Worm (Caenorhabditis elegans) whole organism, L4/young adult: Measurements from ENCODE around the gene stc-1.

ENCODE experiments used
- W03F9.2 ChIP-seq: fragments of 150-350 bp; optimal IDR thresholded peaks from 2 replicates; lab custom pipeline; 2014; ENCODE audit warnings: missing biosample characterization, missing genetic modification characterization
- dao-5 ChIP-seq: sonication (generic microtip); optimal IDR thresholded peaks from 2 replicates; lab custom pipeline; 2016; ENCODE audit warnings: missing genotype, missing genetic modification characterization, moderate library complexity, missing compliant biosample characterization
- him-1 ChIP-seq: sonication (generic microtip); optimal IDR thresholded peaks from 2 replicates; lab custom pipeline; 2016; ENCODE audit warnings: missing genotype, missing genetic modification reagents, missing genetic modification characterization, missing compliant biosample characterization

stc-1 gene

ce11 chrII:8566039-8566438 lies at the start of gene stc-1:
TSS of gene stc-1 (minus strand) at chrII:8566139.
- no peak for TF ChIP-seq him-1 (tag; lab: Kevin White, UChicago)
- TF ChIP-seq dao-5, result no peak

- TF ChIP-seq W03F9.2 (tag; lab: Kevin White, UChicago), result no peak
- TF ChIP-seq dao-5, result no peak
- no peak for TF ChIP-seq him-1 (tag; lab: Kevin White, UChicago)
These were observed 46.5 kb upstream of the stc-1 start, which contains the start of gene T22C8.1 for ce11 chrII:8612470-8612869. TSS of gene T22C8.1 (plus strand) at chrII:8612770.

ce11 chrII:8611330-8611729 lies 45.4 kb upstream of the stc-1 start:
- TF ChIP-seq dao-5 (no peak), W03F9.2 (tag; lab: Kevin White, UChicago) (no peak), him-1 (tag; lab: Kevin White, UChicago) (no peak)

- TF ChIP-seq him-1 (tag; lab: Kevin White, UChicago), result no peak
- no peak for TF ChIP-seq W03F9.2 (tag; lab: Kevin White, UChicago)
- no peak for TF ChIP-seq dao-5
These were observed 44.6 kb upstream of the stc-1 start for ce11 chrII:8610585-8610984.

- TF ChIP-seq W03F9.2 (tag; lab: Kevin White, UChicago) (no peak), him-1 (tag; lab: Kevin White, UChicago) (no peak), dao-5 (no peak)
These were observed 44.1 kb upstream of the stc-1 start, which contains the start of gene F28C6.9 for ce11 chrII:8610085-8610484. TSS of gene F28C6.9 (minus strand) at chrII:8610185.

- TF ChIP-seq him-1 (tag; lab: Kevin White, UChicago) (no peak), dao-5 (no peak), W03F9.2 (tag; lab: Kevin White, UChicago) (no peak)
These were observed 41.7 kb upstream of the stc-1 start, which contains the start of gene F28C6.10 for ce11 chrII:8607662-8608061. TSS of gene F28C6.10 (plus strand) at chrII:8607962.

ce11 chrII:8606549-8606948 lies 40.6 kb upstream of the stc-1 start, which contains the start of gene F28C6.8:
TSS of gene F28C6.8 (plus strand) at chrII:8606849.
- no peak for TF ChIP-seq him-1 (tag; lab: Kevin White, UChicago)
- no peak for TF ChIP-seq W03F9.2 (tag; lab: Kevin White, UChicago)
- TF ChIP-seq dao-5, result no peak

- no peak for TF ChIP-seq him-1 (tag; lab: Kevin White, UChicago)
- peak; percentile 53 for TF ChIP-seq dao-5
- peak; percentile 37 for TF ChIP-seq W03F9.2 (tag; lab: Kevin White, UChicago)
These were observed 37.8 kb upstream of the stc-1 start, which contains the start of gene suf-1 for ce11 chrII:8603567-8604359. TSS of gene suf-1 (plus strand) at chrII:8603846.

- no peak for TF ChIP-seq W03F9.2 (tag; lab: Kevin White, UChicago)
- no peak for TF ChIP-seq dao-5
- no peak for TF ChIP-seq him-1 (tag; lab: Kevin White, UChicago)
These were observed 36.5 kb upstream of the stc-1 start, which contains the start of the genes cpf-1 and rpl-26 for ce11 chrII:8602337-8602944. TSS of gene cpf-1 (minus strand) at chrII:8602440. TSS of gene rpl-26 (plus strand) at chrII:8602785.

ce11 chrII:8600165-8600564 lies 34.2 kb upstream of the stc-1 start, which contains the start of gene pigg-1:
TSS of gene pigg-1 (minus strand) at chrII:8600265.
- TF ChIP-seq him-1 (tag; lab: Kevin White, UChicago) (no peak), dao-5 (no peak), W03F9.2 (tag; lab: Kevin White, UChicago) (no peak)

- TF ChIP-seq W03F9.2 (tag; lab: Kevin White, UChicago) (no peak), him-1 (tag; lab: Kevin White, UChicago) (no peak), dao-5 (no peak)
These were observed 33.3 kb upstream of the stc-1 start, which contains the start of gene F28C6.5 for ce11 chrII:8599214-8599613. TSS of gene F28C6.5 (plus strand) at chrII:8599514.

ce11 chrII:8593840-8594625 lies 28.1 kb upstream of the stc-1 start, which contains the start of gene aptf-3:
TSS of gene aptf-3 (plus strand) at chrII:8594190.
- TF ChIP-seq dao-5 (no peak), W03F9.2 (tag; lab: Kevin White, UChicago) (no peak), him-1 (tag; lab: Kevin White, UChicago) (no peak)

ce11 chrII:8590684-8591083 lies 24.7 kb upstream of the stc-1 start, which contains the start of gene aptf-4:
TSS of gene aptf-4 (plus strand) at chrII:8590984.
- TF ChIP-seq dao-5 (no peak), him-1 (tag; lab: Kevin White, UChicago) (no peak), W03F9.2 (tag; lab: Kevin White, UChicago) (no peak)
